Fruit fly (Drosophila melanogaster) whole organism, embryonic: ENCODE data around the gene CG4949.

Experiments used
- Antp ChIP-seq: fragments of 200-800 bp; sonication (Bioruptor generic); optimal IDR thresholded peaks from 3 replicates; lab custom pipeline; 2016; ENCODE audit warnings: missing biosample characterization, missing genetic modification characterization
- Atf6 ChIP-seq: fragments of 200-800 bp; sonication (Bioruptor generic); IDR thresholded peaks from 2 replicates; pipeline ENCODE4 v1.3.6; 2022; ENCODE audit warnings: missing biosample characterization, missing genetic modification characterization
- Awh ChIP-seq: fragments of 200-800 bp; sonication (Bioruptor generic); IDR thresholded peaks from 2 replicates; pipeline ENCODE4, ENCODE4 v1.3.6; 2022; ENCODE audit warnings: missing biosample characterization, missing genetic modification characterization
- CG10979 ChIP-seq: fragments of 200-800 bp; sonication (Bioruptor generic); optimal IDR thresholded peaks from 2 replicates; lab custom pipeline; 2018; ENCODE audit warnings: missing biosample characterization, mild to moderate bottlenecking, missing genetic modification characterization, moderate library complexity
- CG12104 ChIP-seq: fragments of 200-800 bp; sonication (Bioruptor generic); optimal IDR thresholded peaks from 3 replicates; lab custom pipeline; 2016; ENCODE audit warnings: missing biosample characterization, missing genetic modification characterization
- CG12299 ChIP-seq: fragments of 200-800 bp; sonication (Bioruptor generic); optimal IDR thresholded peaks from 2 replicates; lab custom pipeline; 2018; ENCODE audit warnings: missing biosample characterization, mild to moderate bottlenecking, missing genetic modification characterization
- CG13123 ChIP-seq: fragments of 200-800 bp; sonication (Bioruptor generic); optimal IDR thresholded peaks from 2 replicates; lab custom pipeline; 2016; ENCODE audit warnings: missing biosample characterization, missing genetic modification characterization
- CG15696 ChIP-seq: fragments of 200-800 bp; sonication (Bioruptor generic); optimal IDR thresholded peaks from 2 replicates; lab custom pipeline; 2019; ENCODE audit warnings: missing biosample characterization, mild to moderate bottlenecking, missing genetic modification characterization, moderate library complexity
- CG17359 ChIP-seq: fragments of 200-800 bp; sonication (Bioruptor generic); optimal IDR thresholded peaks from 3 replicates; lab custom pipeline; 2018; ENCODE audit warnings: missing biosample characterization, mild to moderate bottlenecking, missing genetic modification characterization, moderate library complexity
- CG17829 ChIP-seq: fragments of 200-800 bp; optimal IDR thresholded peaks from 2 replicates; lab custom pipeline; 2019; ENCODE audit warnings: missing biosample characterization, mild to moderate bottlenecking, missing genetic modification characterization, moderate library complexity
- CG1792 ChIP-seq: fragments of 200-800 bp; sonication (Bioruptor generic); optimal IDR thresholded peaks from 2 replicates; lab custom pipeline; 2016; ENCODE audit warnings: missing biosample characterization, missing genetic modification characterization
- CG2712 ChIP-seq: fragments of 200-800 bp; optimal IDR thresholded peaks from 3 replicates; lab custom pipeline; 2019; ENCODE audit warnings: missing biosample characterization, mild to moderate bottlenecking, missing genetic modification characterization, moderate library complexity
- CG30431 ChIP-seq: fragments of 200-800 bp; sonication (Bioruptor generic); optimal IDR thresholded peaks from 2 replicates; lab custom pipeline; 2017; ENCODE audit warnings: missing biosample characterization, missing genetic modification characterization
- CG3281 ChIP-seq: fragments of 200-800 bp; sonication (Bioruptor generic); optimal IDR thresholded peaks from 3 replicates; lab custom pipeline; 2017; ENCODE audit warnings: missing biosample characterization, mild to moderate bottlenecking, missing genetic modification characterization
- CG4820 ChIP-seq: fragments of 200-800 bp; sonication (Bioruptor generic); optimal IDR thresholded peaks from 3 replicates; lab custom pipeline; 2016; ENCODE audit warnings: missing biosample characterization, missing genetic modification characterization
- CG5180 ChIP-seq: fragments of 200-800 bp; sonication (Bioruptor generic); optimal IDR thresholded peaks from 3 replicates; lab custom pipeline; 2017; ENCODE audit warnings: missing biosample characterization, missing genetic modification characterization, mild to moderate bottlenecking, moderate library complexity, missing genetic modification reagents
- CG6272 ChIP-seq: fragments of 200-800 bp; sonication (Bioruptor generic); IDR thresholded peaks from 2 replicates; pipeline ENCODE4 v1.3.6; 2022; ENCODE audit warnings: missing biosample characterization, missing genetic modification characterization
- CG7271 ChIP-seq: fragments of 200-800 bp; sonication (Bioruptor generic); optimal IDR thresholded peaks from 2 replicates; lab custom pipeline; 2018; ENCODE audit warnings: missing biosample characterization, mild to moderate bottlenecking, missing genetic modification characterization, moderate library complexity
- CG9215 ChIP-seq: fragments of 200-800 bp; sonication (Bioruptor generic); IDR thresholded peaks from 2 replicates; pipeline ENCODE4 v1.3.6; 2022; ENCODE audit warnings: missing biosample characterization, missing genetic modification characterization
- CG9876 ChIP-seq: fragments of 200-800 bp; sonication (Bioruptor generic); optimal IDR thresholded peaks from 2 replicates; lab custom pipeline; 2016; ENCODE audit warnings: missing biosample characterization, missing genetic modification characterization
- Camta ChIP-seq: fragments of 200-800 bp; sonication (Bioruptor generic); optimal IDR thresholded peaks from 2 replicates; lab custom pipeline; 2016; ENCODE audit warnings: missing biosample characterization, missing genetic modification characterization
- Dip2 ChIP-seq: fragments of 200-800 bp; sonication (Bioruptor generic); IDR thresholded peaks from 2 replicates; pipeline ENCODE4 v1.3.6; 2022; ENCODE audit warnings: missing biosample characterization, missing genetic modification characterization
- E2f2 ChIP-seq: fragments of 200-800 bp; sonication (Bioruptor generic); IDR thresholded peaks from 2 replicates; pipeline ENCODE4 v1.3.6; 2022; ENCODE audit warnings: missing biosample characterization, missing genetic modification characterization
- Gug ChIP-seq: fragments of 200-800 bp; sonication (Bioruptor generic); IDR thresholded peaks from 4 replicates; pipeline ENCODE4 v1.3.6; 2022; ENCODE audit warnings: missing biosample characterization, missing genetic modification characterization
- HLH54F ChIP-seq: fragments of 200-800 bp; sonication (Bioruptor generic); optimal IDR thresholded peaks from 3 replicates; lab custom pipeline; 2016; ENCODE audit warnings: missing biosample characterization, missing genetic modification characterization
- HmgZ ChIP-seq: fragments of 200-800 bp; sonication (Bioruptor generic); optimal IDR thresholded peaks from 2 replicates; lab custom pipeline; 2018; ENCODE audit warnings: missing biosample characterization, mild to moderate bottlenecking, missing genetic modification characterization
- Lhr ChIP-seq: fragments of 200-800 bp; sonication (Bioruptor generic); optimal IDR thresholded peaks from 3 replicates; lab custom pipeline; 2017; ENCODE audit warnings: mild to moderate bottlenecking, missing biosample characterization, missing genetic modification reagents, missing genetic modification characterization
- NC2α ChIP-seq: fragments of 200-800 bp; sonication (Bioruptor generic); optimal IDR thresholded peaks from 2 replicates; lab custom pipeline; 2016; ENCODE audit warnings: missing biosample characterization, missing genetic modification characterization
- NC2β ChIP-seq: fragments of 200-800 bp; sonication (Bioruptor generic); optimal IDR thresholded peaks from 2 replicates; lab custom pipeline; 2016; ENCODE audit warnings: missing biosample characterization, missing genetic modification characterization
- Ravus ChIP-seq: fragments of 200-800 bp; sonication (Bioruptor generic); IDR thresholded peaks from 2 replicates; pipeline ENCODE4 v1.3.6; 2022; ENCODE audit warnings: missing biosample characterization, missing genetic modification characterization
- Sin3A ChIP-seq: fragments of >200 bp; optimal IDR thresholded peaks from 2 replicates; lab custom pipeline; 2018
- Sox102F ChIP-seq: fragments of 200-800 bp; sonication (Bioruptor generic); optimal IDR thresholded peaks from 2 replicates; lab custom pipeline; 2018; ENCODE audit warnings: missing biosample characterization, mild to moderate bottlenecking, missing genetic modification characterization, moderate library complexity
- Tbp ChIP-seq: fragments of >200 bp; optimal IDR thresholded peaks from 2 replicates; lab custom pipeline; 2018; ENCODE audit warnings: missing biosample characterization, missing genetic modification characterization
- Xbp1 ChIP-seq: fragments of 200-800 bp; sonication (Bioruptor generic); optimal IDR thresholded peaks from 3 replicates; lab custom pipeline; 2016; ENCODE audit warnings: missing biosample characterization, mild to moderate bottlenecking, missing genetic modification characterization
- ara ChIP-seq: fragments of 200-800 bp; sonication (Bioruptor generic); IDR thresholded peaks from 2 replicates; pipeline ENCODE4 v1.3.6; 2022; ENCODE audit warnings: missing biosample characterization, missing genetic modification characterization
- ato ChIP-seq: fragments of 200-800 bp; sonication (Bioruptor generic); IDR thresholded peaks from 2 replicates; pipeline ENCODE4 v1.3.6; 2022; ENCODE audit warnings: missing biosample characterization, missing genetic modification characterization; ENCODE audit not compliant: partially characterized antibody
- dmrt99B ChIP-seq: fragments of 200-800 bp; sonication (Bioruptor generic); optimal IDR thresholded peaks from 2 replicates; lab custom pipeline; 2018; ENCODE audit warnings: missing biosample characterization, mild to moderate bottlenecking, missing genetic modification characterization, moderate library complexity
- fd96Cb ChIP-seq: fragments of 200-800 bp; sonication (Bioruptor generic); optimal IDR thresholded peaks from 2 replicates; lab custom pipeline; 2018; ENCODE audit warnings: missing biosample characterization, mild to moderate bottlenecking, missing genetic modification characterization, moderate library complexity
- grau ChIP-seq: fragments of 200-800 bp; optimal IDR thresholded peaks from 3 replicates; lab custom pipeline; 2019; ENCODE audit warnings: missing biosample characterization, mild to moderate bottlenecking, missing genetic modification characterization, moderate library complexity
- grn ChIP-seq: fragments of 200-800 bp; sonication (Bioruptor generic); optimal IDR thresholded peaks from 3 replicates; lab custom pipeline; 2017; ENCODE audit warnings: missing biosample characterization, missing genetic modification characterization
- insv ChIP-seq, 2 experiments: fragments of 200-800 bp; sonication (Bioruptor generic); optimal IDR thresholded peaks; 3 replicates each; lab custom pipeline; 2016 to 2018; ENCODE audit warnings: missing biosample characterization in 2 of 2, missing genetic modification characterization in 2 of 2
- kah ChIP-seq: fragments of 200-800 bp; sonication (Bioruptor generic); optimal IDR thresholded peaks from 2 replicates; lab custom pipeline; 2018; ENCODE audit warnings: missing biosample characterization, mild to moderate bottlenecking, missing genetic modification characterization
- org-1 ChIP-seq: fragments of 200-800 bp; sonication (Bioruptor generic); optimal IDR thresholded peaks from 2 replicates; lab custom pipeline; 2017; ENCODE audit warnings: missing biosample characterization, missing genetic modification characterization
- otp ChIP-seq: fragments of 200-800 bp; sonication (Bioruptor generic); IDR thresholded peaks from 3 replicates; pipeline ENCODE4, ENCODE4 v1.3.6; 2022; ENCODE audit warnings: missing biosample characterization, missing genetic modification characterization
- phol ChIP-seq: fragments of 200-800 bp; sonication (Bioruptor generic); optimal IDR thresholded peaks from 3 replicates; lab custom pipeline; 2018; ENCODE audit warnings: missing biosample characterization, mild to moderate bottlenecking, missing genetic modification characterization, moderate library complexity
- salm ChIP-seq: fragments of 200-800 bp; sonication (Bioruptor generic); optimal IDR thresholded peaks from 2 replicates; lab custom pipeline; 2018; ENCODE audit warnings: missing biosample characterization, mild to moderate bottlenecking, missing genetic modification characterization
- scrt ChIP-seq: fragments of 200-800 bp; sonication (Bioruptor generic); optimal IDR thresholded peaks from 2 replicates; lab custom pipeline; 2018; ENCODE audit warnings: missing biosample characterization, mild to moderate bottlenecking, missing genetic modification characterization, moderate library complexity
- sim ChIP-seq: fragments of 200-800 bp; sonication (Bioruptor generic); IDR thresholded peaks from 2 replicates; pipeline ENCODE4 v1.3.6; 2022; ENCODE audit warnings: missing biosample characterization, missing genetic modification characterization
- sqz ChIP-seq: fragments of 200-800 bp; sonication (Bioruptor generic); optimal IDR thresholded peaks from 3 replicates; lab custom pipeline; 2018; ENCODE audit warnings: missing biosample characterization, mild to moderate bottlenecking, missing genetic modification characterization
- ttk ChIP-seq: fragments of 200-800 bp; sonication (Bioruptor generic); IDR thresholded peaks from 2 replicates; pipeline ENCODE4 v2.1.2; 2022; ENCODE audit warnings: missing biosample characterization, missing genetic modification characterization
- wek ChIP-seq: fragments of 200-800 bp; sonication (Bioruptor generic); optimal IDR thresholded peaks from 3 replicates; lab custom pipeline; 2018; ENCODE audit warnings: missing biosample characterization, mild to moderate bottlenecking, missing genetic modification characterization, moderate library complexity
- wor ChIP-seq: fragments of 200-800 bp; sonication (Bioruptor generic); IDR thresholded peaks from 2 replicates; pipeline ENCODE4 v1.3.6; 2022; ENCODE audit warnings: missing biosample characterization, missing genetic modification characterization
- zfh1 ChIP-seq: fragments of 200-800 bp; sonication (Bioruptor generic); IDR thresholded peaks from 3 replicates; pipeline ENCODE4 v1.3.6; 2022; ENCODE audit warnings: missing biosample characterization, missing genetic modification characterization

Gene CG4949

dm6 chrX:17121600-17121999, 43.0 kb downstream of the CG4949 start (continued):
- TF ChIP-seq CG5180: no peak
- no peak for TF ChIP-seq CG6272
- peak; percentile 27 for TF ChIP-seq CG17829 (tag; lab: Kevin White, UChicago)
- TF ChIP-seq sqz (GFP tag; lab: Kevin White, UChicago): no peak
- peak; percentile 29 for TF ChIP-seq CG10979
- no peak for TF ChIP-seq Tbp
- TF ChIP-seq Antp (GFP tag; lab: Kevin White, UChicago): no peak
- no peak for TF ChIP-seq grn (GFP tag; lab: Kevin White, UChicago)
- TF ChIP-seq CG12299: no peak
- no peak for TF ChIP-seq otp (GFP tag; lab: Robert Waterston, UW)
- no peak for TF ChIP-seq CG9215
- no peak for TF ChIP-seq CG9876 (GFP tag; lab: Kevin White, UChicago)
- TF ChIP-seq CG3281 (GFP tag; lab: Kevin White, UChicago): no peak
- TF ChIP-seq phol (tag; lab: Kevin White, UChicago): peak; percentile 51
- no peak for TF ChIP-seq org-1
- no peak for TF ChIP-seq ttk
- peak; percentile 47 for TF ChIP-seq grau
- no peak for TF ChIP-seq HmgZ (tag; lab: Kevin White, UChicago)
- no peak for TF ChIP-seq NC2β (GFP tag; lab: Kevin White, UChicago)
- no peak for TF ChIP-seq scrt (GFP tag; lab: Kevin White, UChicago)
- no peak for TF ChIP-seq ara
- TF ChIP-seq Awh (GFP tag; lab: Robert Waterston, UW): no peak
- TF ChIP-seq CG30431: no peak
- no peak for TF ChIP-seq E2f2 (GFP tag; lab: Robert Waterston, UW)
- no peak for TF ChIP-seq Gug (GFP tag; lab: Robert Waterston, UW)
- peak; percentile 70 for TF ChIP-seq Sox102F (GFP tag; lab: Kevin White, UChicago)
- no peak for TF ChIP-seq Camta (GFP tag; lab: Kevin White, UChicago)
- peak; percentile 35 for TF ChIP-seq fd96Cb
- TF ChIP-seq Lhr: no peak
- TF ChIP-seq kah (GFP tag; lab: Kevin White, UChicago): no peak
- TF ChIP-seq ato (GFP tag; lab: Robert Waterston, UW): no peak
- no peak for TF ChIP-seq insv (GFP tag; optimal IDR thresholded peaks at IDR 0.05; lab: Kevin White, UChicago)
- TF ChIP-seq Ravus (GFP tag; lab: Robert Waterston, UW): no peak
- no peak for TF ChIP-seq sim (GFP tag; lab: Robert Waterston, UW)
- peak; percentile 42 for TF ChIP-seq CG2712 (tag; lab: Kevin White, UChicago)
- no peak for TF ChIP-seq zfh1 (GFP tag; lab: Robert Waterston, UW)
- TF ChIP-seq CG17359 (tag; lab: Kevin White, UChicago): peak; percentile 2
- no peak for TF ChIP-seq NC2α (GFP tag; lab: Kevin White, UChicago)
- peak; percentile 10 for TF ChIP-seq Xbp1 (GFP tag; lab: Kevin White, UChicago)
- TF ChIP-seq wek (GFP tag; lab: Kevin White, UChicago): no peak
- no peak for TF ChIP-seq CG7271 (tag; lab: Kevin White, UChicago)
- no peak for TF ChIP-seq Dip2 (GFP tag; lab: Robert Waterston, UW)
- no peak for TF ChIP-seq Atf6 (GFP tag; lab: Robert Waterston, UW)
- TF ChIP-seq wor (GFP tag; lab: Robert Waterston, UW): no peak
- TF ChIP-seq CG4820 (GFP tag; lab: Kevin White, UChicago): no peak
- no peak for TF ChIP-seq CG15696
- peak; percentile 45 for TF ChIP-seq dmrt99B
- TF ChIP-seq HLH54F (GFP tag; lab: Kevin White, UChicago): no peak
- no peak for TF ChIP-seq CG13123 (GFP tag; lab: Kevin White, UChicago)
- TF ChIP-seq Sin3A (lab: Kevin White, UChicago): no peak
- TF ChIP-seq CG12104 (GFP tag; lab: Kevin White, UChicago): no peak
- no peak for TF ChIP-seq CG1792 (GFP tag; lab: Kevin White, UChicago)
- peak; percentile 17 for TF ChIP-seq salm (tag; lab: Kevin White, UChicago)
